Worm (Caenorhabditis elegans) whole organism, L3 larva: ENCODE data around the gene ZC262.4.

ENCODE experiments used
- R02D3.7 ChIP-seq: fragments of 150-350 bp; optimal IDR thresholded peaks from 2 replicates; lab custom pipeline; 2014; ENCODE audit warnings: missing biosample characterization, missing genetic modification characterization
- ceh-16 ChIP-seq: sonication (generic microtip); optimal IDR thresholded peaks from 2 replicates; lab custom pipeline; 2017; ENCODE audit warnings: missing biosample characterization, missing genetic modification characterization
- ceh-82 ChIP-seq: fragments of 150-350 bp; optimal IDR thresholded peaks from 2 replicates; lab custom pipeline; 2014; ENCODE audit warnings: missing biosample characterization, missing genetic modification characterization
- ceh-9 ChIP-seq: sonication (generic microtip); optimal IDR thresholded peaks from 2 replicates; lab custom pipeline; 2018; ENCODE audit warnings: missing biosample characterization, missing genetic modification characterization
- egl-27 ChIP-seq: sonication (generic microtip); optimal IDR thresholded peaks from 4 replicates; lab custom pipeline; 2017; ENCODE audit warnings: missing biosample characterization, missing genetic modification reagents, missing genetic modification characterization
- egl-5 ChIP-seq: fragments of 150-350 bp; optimal IDR thresholded peaks from 2 replicates; lab custom pipeline; 2017; ENCODE audit warnings: missing biosample characterization, missing genetic modification reagents, missing genetic modification characterization, inconsistent platforms
- elt-1 ChIP-seq: fragments of 150-350 bp; optimal IDR thresholded peaks from 2 replicates; lab custom pipeline; 2014; ENCODE audit warnings: missing biosample characterization, missing genetic modification characterization
- elt-2 ChIP-seq: sonication (generic microtip); optimal IDR thresholded peaks from 2 replicates; lab custom pipeline; 2016; ENCODE audit warnings: missing genetic modification reagents, mild to moderate bottlenecking, missing genetic modification characterization, missing compliant biosample characterization
- elt-3 ChIP-seq, 3 experiments: fragments of 150-350 bp in 1 of 3; sonication (generic microtip) in 2 of 3; optimal IDR thresholded peaks; 2 replicates in 2 of 3; 4 replicates in 1 of 3; lab custom pipeline; 2014 to 2017; ENCODE audit warnings: missing biosample characterization in 3 of 3, missing genetic modification characterization in 3 of 3
- fkh-10 ChIP-seq: sonication (generic microtip); optimal IDR thresholded peaks from 2 replicates; lab custom pipeline; 2017; ENCODE audit warnings: missing biosample characterization, missing genetic modification reagents, missing genetic modification characterization
- fkh-2 ChIP-seq: fragments of 150-350 bp; optimal IDR thresholded peaks from 2 replicates; lab custom pipeline; 2014; ENCODE audit warnings: missing biosample characterization, missing genetic modification reagents, missing genetic modification characterization
- fos-1 ChIP-seq: fragments of 150-350 bp; optimal IDR thresholded peaks from 2 replicates; lab custom pipeline; 2014; ENCODE audit warnings: missing biosample characterization, missing genetic modification characterization
- hmg-11 ChIP-seq: sonication (generic microtip); optimal IDR thresholded peaks from 2 replicates; lab custom pipeline; 2016; ENCODE audit warnings: missing genetic modification characterization, missing compliant biosample characterization
- jun-1 ChIP-seq: fragments of 150-350 bp; optimal IDR thresholded peaks from 2 replicates; lab custom pipeline; 2014; ENCODE audit warnings: missing biosample characterization, missing genetic modification reagents, missing genetic modification characterization
- lin-15B ChIP-seq: fragments of 150-350 bp; optimal IDR thresholded peaks from 2 replicates; lab custom pipeline; 2014; ENCODE audit warnings: missing biosample characterization, missing genetic modification characterization
- lin-39 ChIP-seq: fragments of 150-350 bp; optimal IDR thresholded peaks from 2 replicates; lab custom pipeline; 2018; ENCODE audit warnings: missing biosample characterization, missing genetic modification reagents, missing genetic modification characterization
- lsy-12 ChIP-seq: sonication (generic microtip); optimal IDR thresholded peaks from 2 replicates; lab custom pipeline; 2016; ENCODE audit warnings: mild to moderate bottlenecking, missing genetic modification characterization, missing compliant biosample characterization
- mml-1 ChIP-seq: fragments of 150-350 bp; sonication (generic microtip); optimal IDR thresholded peaks from 3 replicates; lab custom pipeline; 2014; ENCODE audit warnings: missing biosample characterization, missing genetic modification characterization
- nfya-1 ChIP-seq: sonication (generic microtip); optimal IDR thresholded peaks from 2 replicates; lab custom pipeline; 2017; ENCODE audit warnings: missing genetic modification characterization, mild to moderate bottlenecking, missing compliant biosample characterization, antibody characterized with exemption, moderate library complexity; ENCODE audit not compliant: insufficient read depth
- nhr-11 ChIP-seq: fragments of 150-350 bp; optimal IDR thresholded peaks from 2 replicates; lab custom pipeline; 2014; ENCODE audit warnings: missing biosample characterization, missing genetic modification characterization
- nhr-12 ChIP-seq: fragments of 150-350 bp; optimal IDR thresholded peaks from 2 replicates; lab custom pipeline; 2014; ENCODE audit warnings: missing biosample characterization, missing genetic modification characterization
- nhr-23 ChIP-seq: fragments of 150-350 bp; optimal IDR thresholded peaks from 2 replicates; lab custom pipeline; 2014; ENCODE audit warnings: missing biosample characterization, missing genetic modification reagents, missing genetic modification characterization
- nhr-237 ChIP-seq: fragments of 150-350 bp; optimal IDR thresholded peaks from 2 replicates; lab custom pipeline; 2014; ENCODE audit warnings: missing biosample characterization, missing genetic modification characterization
- nhr-28 ChIP-seq: fragments of 150-350 bp; optimal IDR thresholded peaks from 2 replicates; lab custom pipeline; 2014; ENCODE audit warnings: missing biosample characterization, missing genetic modification characterization
- nhr-43 ChIP-seq: sonication (generic microtip); optimal IDR thresholded peaks from 2 replicates; lab custom pipeline; 2016; ENCODE audit warnings: mild to moderate bottlenecking, missing genetic modification characterization, missing compliant biosample characterization; ENCODE audit not compliant: poor library complexity, severe bottlenecking
- nhr-77 ChIP-seq: fragments of 150-350 bp; optimal IDR thresholded peaks from 2 replicates; lab custom pipeline; 2014; ENCODE audit warnings: missing biosample characterization, missing genetic modification characterization
- pha-4 ChIP-seq: fragments of 150-350 bp; optimal IDR thresholded peaks from 2 replicates; lab custom pipeline; 2014; ENCODE audit warnings: missing biosample characterization, missing genetic modification reagents, missing genetic modification characterization
- pqm-1 ChIP-seq: fragments of 150-350 bp; optimal IDR thresholded peaks from 2 replicates; lab custom pipeline; 2017; ENCODE audit warnings: missing biosample characterization, missing genetic modification characterization, inconsistent platforms
- skn-1 ChIP-seq: fragments of 150-350 bp; optimal IDR thresholded peaks from 2 replicates; lab custom pipeline; 2014; ENCODE audit warnings: missing biosample characterization, missing genetic modification characterization
- snpc-4 ChIP-seq: fragments of 150-350 bp; optimal IDR thresholded peaks from 2 replicates; lab custom pipeline; 2014; ENCODE audit warnings: missing biosample characterization, missing genetic modification characterization
- unc-62 ChIP-seq: fragments of 150-350 bp; sonication (generic microtip); optimal IDR thresholded peaks from 4 replicates; lab custom pipeline; 2014; ENCODE audit warnings: missing biosample characterization, missing genetic modification reagents, missing genetic modification characterization
- zag-1 ChIP-seq: fragments of 150-350 bp; optimal IDR thresholded peaks from 2 replicates; lab custom pipeline; 2014; ENCODE audit warnings: missing biosample characterization, missing genetic modification characterization
- ztf-11 ChIP-seq: fragments of 150-350 bp; optimal IDR thresholded peaks from 2 replicates; lab custom pipeline; 2014; ENCODE audit warnings: missing biosample characterization, missing genetic modification characterization

Gene ZC262.4

ce11 chrIII:8319100-8319499 lies 15.2 kb downstream of the ZC262.4 start, which contains the start of gene F10E9.11 (continued):
- no peak for TF ChIP-seq elt-3 (tag; optimal IDR thresholded peaks at IDR 0.05; lab: Kevin White, UChicago)
- peak; percentile 40 for TF ChIP-seq lin-39 (tag; lab: Kevin White, UChicago)
- TF ChIP-seq skn-1 (tag; lab: Kevin White, UChicago): no peak
- TF ChIP-seq nhr-43 (tag; lab: Kevin White, UChicago): peak; percentile 83
- TF ChIP-seq fkh-2 (tag; lab: Kevin White, UChicago): no peak
- no peak for TF ChIP-seq ceh-82
- no peak for TF ChIP-seq nhr-12 (tag; lab: Kevin White, UChicago)
- TF ChIP-seq mml-1 (tag; lab: Kevin White, UChicago): no peak
- no peak for TF ChIP-seq nhr-237 (tag; lab: Kevin White, UChicago)
- peak; percentile 61 for TF ChIP-seq hmg-11
- TF ChIP-seq snpc-4 (tag; lab: Kevin White, UChicago): peak; percentile 76
- TF ChIP-seq elt-2: peak; percentile 2
- TF ChIP-seq nhr-77 (tag; lab: Kevin White, UChicago): no peak
- TF ChIP-seq fkh-10 (GFP tag; lab: Kevin White, UChicago): no peak
- TF ChIP-seq nfya-1 (tag; lab: Kevin White, UChicago): peak; percentile 86
- TF ChIP-seq R02D3.7 (tag; lab: Kevin White, UChicago): peak; percentile 55
- TF ChIP-seq pha-4 (tag; lab: Kevin White, UChicago): peak; percentile 84
- TF ChIP-seq nhr-11: no peak
- no peak for TF ChIP-seq unc-62 (GFP tag; lab: Kevin White, UChicago)

ce11 chrIII:8318488-8318887 lies 15.8 kb downstream of the ZC262.4 start, which contains the start of gene sas-4:
Gene sas-4, minus strand, starts transcription at chrIII:8318588.
- no peak for TF ChIP-seq fkh-2 (tag; lab: Kevin White, UChicago)
- no peak for TF ChIP-seq ceh-16
- no peak for TF ChIP-seq elt-1 (tag; lab: Kevin White, UChicago)
- TF ChIP-seq ceh-9 (tag; lab: Kevin White, UChicago): no peak
- no peak for TF ChIP-seq zag-1
- TF ChIP-seq jun-1 (tag; lab: Kevin White, UChicago): no peak
- TF ChIP-seq fkh-10 (GFP tag; lab: Kevin White, UChicago): no peak
- TF ChIP-seq, all 47 proteins: peak for 0

ce11 chrIII:8312393-8312792 lies 21.9 kb downstream of the ZC262.4 start, which contains the start of gene F10E9.2:
Gene F10E9.2, plus strand, starts transcription at chrIII:8312693.
- no peak for TF ChIP-seq nfya-1 (tag; lab: Kevin White, UChicago)
- TF ChIP-seq fos-1 (tag; lab: Kevin White, UChicago): no peak
- no peak for TF ChIP-seq egl-27 (tag; lab: Kevin White, UChicago)
- no peak for TF ChIP-seq zag-1
- no peak for TF ChIP-seq lin-39 (tag; lab: Kevin White, UChicago)
- TF ChIP-seq nhr-43 (tag; lab: Kevin White, UChicago): no peak
- no peak for TF ChIP-seq elt-2
- no peak for TF ChIP-seq R02D3.7 (tag; lab: Kevin White, UChicago)
- no peak for TF ChIP-seq nhr-77 (tag; lab: Kevin White, UChicago)
- TF ChIP-seq ztf-11: no peak

- TF ChIP-seq skn-1 (tag; lab: Kevin White, UChicago) (no peak), snpc-4 (tag; lab: Kevin White, UChicago) (no peak), lsy-12 (tag; lab: Kevin White, UChicago) (no peak), nhr-23 (tag; lab: Kevin White, UChicago) (peak; percentile 11), nfya-1 (tag; lab: Kevin White, UChicago) (peak; percentile 94), hmg-11 (peak; percentile 28), nhr-77 (tag; lab: Kevin White, UChicago) (no peak), lin-15B (tag; lab: Kevin White, UChicago) (peak; percentile 51), elt-3 (tag; optimal IDR thresholded peaks at IDR 0.05; lab: Kevin White, UChicago) (no peak), pha-4 (tag; lab: Kevin White, UChicago) (peak; percentile 62), pqm-1 (peak; percentile 14), egl-5 (no peak), nhr-28 (no peak)
- TF ChIP-seq, all 47 proteins: peak for 6
These were observed 23.9 kb downstream of the ZC262.4 start, which contains the start of gene F10E9.3 for ce11 chrIII:8310239-8311057. Gene F10E9.3, plus strand, starts transcription at chrIII:8311007.
